Worm (Caenorhabditis elegans): ENCODE measurements around the gene T07F8.1.

Gene T07F8.1

DNA sequence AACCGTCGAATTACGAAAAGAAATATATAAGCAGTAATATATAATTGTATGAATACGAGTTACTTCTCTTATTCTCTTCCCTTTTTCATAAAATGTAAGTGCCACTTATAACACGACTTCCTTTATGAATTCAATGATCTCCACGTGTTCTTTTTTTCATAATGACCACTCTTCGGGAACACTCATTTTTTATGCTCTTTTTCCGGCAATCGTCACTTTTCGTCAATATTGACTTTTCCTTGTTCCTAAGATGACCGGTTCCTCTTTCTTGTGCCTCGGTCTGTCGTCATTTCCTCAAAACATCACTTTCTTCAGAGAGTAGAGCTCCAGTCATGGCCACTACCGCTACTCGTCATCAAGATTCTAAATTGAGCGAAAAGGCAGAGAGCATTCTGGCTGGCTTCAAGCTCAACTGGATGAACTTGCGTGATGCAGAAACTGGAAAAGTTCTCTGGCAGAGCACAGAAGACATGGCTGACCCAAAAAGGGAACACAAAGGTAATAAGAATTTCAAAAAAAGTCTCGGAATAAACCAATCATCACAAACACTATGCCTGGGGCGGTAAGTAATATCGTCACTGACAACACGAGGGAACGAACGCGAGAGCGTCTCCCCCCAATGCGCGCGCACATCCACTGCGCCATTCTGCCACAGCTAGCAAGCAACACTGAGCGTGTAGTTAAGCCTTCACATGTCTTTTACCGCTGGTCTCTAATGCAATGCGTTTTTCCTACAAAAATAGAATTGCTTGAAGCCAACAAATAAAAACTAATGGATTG lies 35.5 kb downstream of the T07F8.1 start, which contains the start of gene pdl-1 (continued):
- TF ChIP-seq C04F5.9 (tag; optimal IDR thresholded peaks at IDR 0.05): peak; percentile 10
- TF ChIP-seq lin-13 (GFP tag; optimal IDR thresholded peaks at IDR 0.05): peak; percentile 27
- TF ChIP-seq irx-1 (tag; optimal IDR thresholded peaks at IDR 0.05): peak; percentile 17
- no peak for TF ChIP-seq Y116A8C.19 (tag; optimal IDR thresholded peaks at IDR 0.05; ENCODE audit: borderline replicate concordance)
- no peak for TF ChIP-seq nhr-77 (tag; optimal IDR thresholded peaks at IDR 0.05)
- no peak for TF ChIP-seq aha-1 (tag; optimal IDR thresholded peaks at IDR 0.05)
- peak; percentile 61 for TF ChIP-seq lin-14 (GFP tag; optimal IDR thresholded peaks at IDR 0.05)
- TF ChIP-seq nhr-84 (tag; optimal IDR thresholded peaks at IDR 0.05): no peak
- TF ChIP-seq swsn-7 (tag; optimal IDR thresholded peaks at IDR 0.05): peak; percentile 62
- no peak for TF ChIP-seq nhr-90 (tag; optimal IDR thresholded peaks at IDR 0.05; ENCODE audit: poor library complexity)
- peak; percentile 17 for TF ChIP-seq zip-4 (GFP tag; optimal IDR thresholded peaks at IDR 0.05)
- no peak for TF ChIP-seq nhr-11 (tag; optimal IDR thresholded peaks at IDR 0.05)
- no peak for TF ChIP-seq unc-30 (tag; optimal IDR thresholded peaks at IDR 0.05)

DNA sequence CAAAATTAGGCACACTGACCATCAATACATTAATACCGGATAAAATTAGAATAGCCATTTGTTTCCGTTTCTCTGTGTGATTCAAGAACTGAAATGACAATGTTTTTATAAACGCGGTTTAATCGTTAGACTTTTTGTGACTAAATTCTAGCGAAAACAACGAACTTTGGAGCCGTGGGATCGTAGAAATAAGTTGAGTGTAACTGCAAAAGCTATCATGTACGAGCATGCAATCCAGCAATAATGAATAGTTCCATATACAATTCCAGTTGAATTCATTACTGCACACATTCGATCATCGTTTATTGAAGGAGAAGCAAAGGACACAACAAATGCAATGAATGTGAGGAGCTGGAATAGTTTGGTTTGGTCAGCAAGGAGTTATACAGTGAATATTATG lies 37.9 kb downstream of the T07F8.1 start:
- TF ChIP-seq lin-13 (GFP tag; optimal IDR thresholded peaks at IDR 0.05) (no peak), unc-30 (tag; optimal IDR thresholded peaks at IDR 0.05) (no peak), fos-1 (tag; optimal IDR thresholded peaks at IDR 0.05) (no peak), lir-3 (tag; optimal IDR thresholded peaks at IDR 0.05; ENCODE audit: poor library complexity) (no peak), isw-1 (GFP tag; IDR thresholded peaks at IDR 0.05) (no peak), mef-2 (tag; optimal IDR thresholded peaks at IDR 0.05) (no peak)

DNA sequence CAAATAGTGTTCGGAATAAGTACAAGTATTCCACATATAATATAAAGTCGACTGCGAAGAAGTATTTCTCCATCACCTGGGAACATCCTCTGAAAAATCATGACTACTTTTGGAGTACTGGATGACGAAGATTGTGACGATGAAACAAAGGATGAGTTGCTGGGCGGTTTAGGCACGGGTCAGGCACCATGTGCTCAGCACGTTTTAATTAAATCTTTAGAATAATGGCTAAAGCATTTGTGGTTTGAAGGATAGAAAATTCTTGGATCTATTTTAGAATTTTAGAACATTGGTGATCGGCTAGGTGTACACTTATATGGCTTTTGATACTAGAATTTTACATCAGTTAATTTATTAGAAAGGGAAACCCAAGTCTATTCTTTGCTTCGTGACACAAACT lies 38.9 kb downstream of the T07F8.1 start, which contains the start of gene C27H5.6:
Gene C27H5.6 (minus strand): TSS at position 101 of the 400 bp plus-strand sequence.
- TF ChIP-seq lir-3 (tag; optimal IDR thresholded peaks at IDR 0.05; ENCODE audit: poor library complexity) (peak; percentile 34), ceh-82 (tag; optimal IDR thresholded peaks at IDR 0.05) (no peak), nhr-12 (tag; optimal IDR thresholded peaks at IDR 0.05) (no peak), lin-13 (GFP tag; optimal IDR thresholded peaks at IDR 0.05) (no peak), unc-98 (GFP tag; IDR thresholded peaks at IDR 0.05) (no peak), ztf-11 (tag; optimal IDR thresholded peaks at IDR 0.05) (no peak)

DNA sequence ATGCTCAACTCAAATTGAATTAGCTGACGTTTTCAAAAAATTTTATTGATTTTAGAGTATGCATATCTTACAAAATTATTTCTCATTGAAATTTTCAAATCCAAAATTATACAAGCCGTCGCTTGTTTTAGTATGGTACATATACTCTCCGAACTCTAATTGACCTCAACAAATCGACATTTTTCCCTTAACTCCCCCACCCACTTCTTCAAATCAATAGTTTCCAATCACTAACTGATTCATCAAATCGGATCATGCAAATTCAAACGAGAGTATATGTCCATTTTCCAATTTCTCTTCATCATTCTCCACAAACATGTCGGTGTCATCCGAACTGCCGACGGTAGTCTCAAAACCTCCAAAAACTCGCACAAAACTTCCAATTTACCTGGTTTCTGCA lies 40.9 kb downstream of the T07F8.1 start, which contains the start of gene E04F6.4:
Gene E04F6.4 (plus strand): TSS at position 301 of the 400 bp plus-strand sequence.
- no peak for TF ChIP-seq ztf-11 (tag; optimal IDR thresholded peaks at IDR 0.05)
- no peak for TF ChIP-seq snpc-4 (tag; optimal IDR thresholded peaks at IDR 0.05)
- TF ChIP-seq dsc-1 (tag; optimal IDR thresholded peaks at IDR 0.05): no peak
- no peak for TF ChIP-seq ama-1 (optimal IDR thresholded peaks at IDR 0.05)
- no peak for TF ChIP-seq mdl-1 (tag; optimal IDR thresholded peaks at IDR 0.05)
- TF ChIP-seq sptf-1 (tag; optimal IDR thresholded peaks at IDR 0.05): no peak
- no peak for TF ChIP-seq lin-39 (tag; optimal IDR thresholded peaks at IDR 0.05)
- no peak for TF ChIP-seq nhr-28 (tag; optimal IDR thresholded peaks at IDR 0.05)
- no peak for TF ChIP-seq fkh-4 (tag; optimal IDR thresholded peaks at IDR 0.05; ENCODE audit: borderline replicate concordance)

DNA sequence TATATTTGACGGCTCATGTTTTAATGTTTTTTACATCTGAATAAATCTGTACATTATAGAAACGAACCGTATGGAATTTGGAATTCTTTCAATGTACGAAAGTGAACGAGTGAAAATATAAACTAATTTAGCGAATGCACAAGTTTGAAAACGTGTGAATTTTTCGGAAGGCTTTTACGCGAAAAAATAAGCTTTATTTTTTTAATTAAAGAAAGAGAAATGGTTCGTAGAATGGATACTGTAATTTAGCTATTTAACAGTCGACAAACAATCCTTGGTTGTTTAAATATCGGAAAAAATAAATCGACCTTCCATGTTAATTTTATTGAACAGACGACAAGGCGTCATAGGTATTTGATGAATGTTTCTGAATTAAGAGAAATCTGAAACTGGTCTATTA lies 47.3 kb downstream of the T07F8.1 start, which contains the start of gene acdh-12:
Gene acdh-12 (minus strand): TSS at position 101 of the 400 bp plus-strand sequence.
- TF ChIP-seq dpl-1 (GFP tag; optimal IDR thresholded peaks at IDR 0.05) (no peak), pax-3 (tag; optimal IDR thresholded peaks at IDR 0.05) (no peak)

DNA sequence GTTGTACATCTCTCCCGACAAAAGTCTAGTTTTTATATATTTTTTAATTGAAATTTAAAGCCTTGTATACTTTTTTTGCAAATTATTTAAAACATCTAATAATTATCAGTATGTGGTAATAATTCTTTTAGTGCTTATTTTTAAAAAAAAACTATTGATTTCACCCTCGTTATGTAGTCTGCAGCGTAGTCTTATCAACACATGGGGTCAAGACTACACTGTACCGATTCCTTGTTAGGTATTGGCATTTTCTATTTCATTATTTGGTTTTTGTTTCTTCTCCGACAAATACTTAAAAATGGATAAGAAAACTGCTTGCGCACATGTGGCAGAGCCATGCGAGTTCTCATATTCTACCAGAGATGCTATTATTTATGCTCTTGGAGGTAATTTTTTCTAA lies 47.8 kb downstream of the T07F8.1 start, which contains the start of gene maoc-1:
Gene maoc-1 (plus strand): TSS at position 237 of the 400 bp plus-strand sequence.
- TF ChIP-seq ceh-63 (GFP tag; optimal IDR thresholded peaks at IDR 0.05) (no peak), jun-1 (tag; optimal IDR thresholded peaks at IDR 0.05) (no peak), nhr-85 (tag) (no peak), irx-1 (tag; optimal IDR thresholded peaks at IDR 0.05) (no peak), efl-1 (optimal IDR thresholded peaks at IDR 0.05) (no peak), efl-1 (GFP tag; optimal IDR thresholded peaks at IDR 0.05 in 1 of 2) (no peak), nhr-84 (tag; optimal IDR thresholded peaks at IDR 0.05) (no peak), swsn-7 (tag; optimal IDR thresholded peaks at IDR 0.05) (no peak), xbp-1 (tag; optimal IDR thresholded peaks at IDR 0.05) (no peak), elt-3 (tag; optimal IDR thresholded peaks at IDR 0.05) (no peak), unc-86 (tag; optimal IDR thresholded peaks at IDR 0.05) (no peak), lin-13 (GFP tag; optimal IDR thresholded peaks at IDR 0.05) (no peak), lin-39 (tag; optimal IDR thresholded peaks at IDR 0.05) (no peak), aha-1 (tag; optimal IDR thresholded peaks at IDR 0.05) (no peak), lir-3 (tag; optimal IDR thresholded peaks at IDR 0.05; ENCODE audit: poor library complexity) (no peak), ces-1 (GFP tag; optimal IDR thresholded peaks at IDR 0.05) (no peak), blmp-1 (tag; optimal IDR thresholded peaks at IDR 0.05) (peak; percentile 5), dsc-1 (tag; optimal IDR thresholded peaks at IDR 0.05) (no peak), ztf-11 (tag; optimal IDR thresholded peaks at IDR 0.05) (no peak), lin-35 (GFP tag; optimal IDR thresholded peaks at IDR 0.05) (peak in 1 of 2 experiments; percentile 18)

Data from whole organism, L1 larva.